Worm (Caenorhabditis elegans): ENCODE results near the gene vha-12.
"Not testable (repeated sequence)": the region's sequence is repeated elsewhere in the genome, so short reads cannot be mapped to it uniquely, and the experiment has no call there.

ce11 chrX:4199829-4200228 is 8.9 kb downstream of the vha-12 start, which contains the start of gene F20B6.5:
- not testable (repeated sequence) for TF ChIP-seq fos-1 (tag; optimal IDR thresholded peaks at IDR 0.05); egl-27 (tag; optimal IDR thresholded peaks at IDR 0.05); unc-62 (GFP tag; optimal IDR thresholded peaks at IDR 0.05); nhr-12 (tag; optimal IDR thresholded peaks at IDR 0.05)

Measured in whole organism, L2 larva.